Fruit fly (Drosophila melanogaster): ENCODE measurements around the gene CG14273.

CG14273 gene

dm6 chr2L:8385849-8386248, 43.4 kb downstream of the CG14273 start:
- TF ChIP-seq h (optimal IDR thresholded peaks at IDR 0.05) (no peak), ttk (optimal IDR thresholded peaks at IDR 0.05) (no peak), Sin3A (optimal IDR thresholded peaks at IDR 0.05) (no peak), Myc (optimal IDR thresholded peaks at IDR 0.05) (no peak), psq (optimal IDR thresholded peaks at IDR 0.05) (no peak), insv (optimal IDR thresholded peaks at IDR 0.05) (no peak)

dm6 chr2L:8389231-8389630, 46.7 kb downstream of the CG14273 start, which contains the start of gene CG42819:
CG42819 (minus strand) TSS chr2L:8389331.
- TF ChIP-seq insv (optimal IDR thresholded peaks at IDR 0.05) (no peak), ttk (optimal IDR thresholded peaks at IDR 0.05) (no peak), Sin3A (optimal IDR thresholded peaks at IDR 0.05) (no peak), Myc (optimal IDR thresholded peaks at IDR 0.05) (no peak), psq (optimal IDR thresholded peaks at IDR 0.05) (no peak), h (optimal IDR thresholded peaks at IDR 0.05) (no peak)

DNA sequence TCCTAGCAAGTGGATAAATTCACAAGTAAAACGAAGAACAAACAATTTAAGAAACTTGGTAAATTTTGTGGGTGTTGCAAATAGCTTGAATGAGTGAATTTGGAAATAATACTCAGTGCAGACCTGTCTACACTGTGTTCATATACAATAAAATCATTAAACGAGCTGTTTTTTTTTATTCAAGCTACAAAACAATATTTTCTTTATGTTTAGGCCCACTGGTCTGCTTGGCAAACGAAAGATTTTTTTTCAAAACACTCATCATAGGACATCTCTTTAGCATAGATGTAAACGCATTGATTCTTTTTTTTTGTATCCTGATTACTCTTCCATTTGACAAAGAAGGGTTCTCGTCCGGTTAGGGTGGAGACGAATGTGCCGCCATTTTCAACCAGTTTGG, 49.8 kb downstream of the CG14273 start, which contains the start of gene CG42820:
Gene CG42820, minus strand, starts transcription at position 101 of the 400 bp plus-strand sequence.
- TF ChIP-seq Sin3A (optimal IDR thresholded peaks at IDR 0.05) (no peak), Myc (optimal IDR thresholded peaks at IDR 0.05) (no peak), ttk (optimal IDR thresholded peaks at IDR 0.05) (no peak), h (optimal IDR thresholded peaks at IDR 0.05) (no peak), psq (optimal IDR thresholded peaks at IDR 0.05) (no peak), insv (optimal IDR thresholded peaks at IDR 0.05) (no peak)

DNA sequence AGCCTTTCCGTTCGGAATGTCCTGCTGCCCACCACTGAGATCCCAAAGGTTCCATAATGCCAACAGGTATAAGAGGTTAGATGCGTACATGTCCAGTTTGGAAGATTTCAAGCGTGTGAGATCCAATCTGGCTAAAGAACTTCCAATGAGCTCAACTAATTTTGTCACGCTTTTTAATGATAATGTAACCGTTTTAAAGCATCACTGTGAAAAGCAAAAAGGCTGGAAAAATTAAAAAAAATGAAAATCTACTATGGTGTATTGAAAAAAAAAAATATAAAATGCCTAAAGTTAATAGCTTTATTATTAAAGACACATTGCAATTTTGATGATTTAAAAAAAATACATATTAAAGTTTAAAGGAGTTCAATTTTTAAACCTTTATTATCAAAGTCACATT, 50.6 kb downstream of the CG14273 start, which contains the start of gene Acp29AB:
Gene Acp29AB, minus strand, starts transcription at position 101 of the 400 bp plus-strand sequence.
- no peak for TF ChIP-seq insv (optimal IDR thresholded peaks at IDR 0.05)
- no peak for TF ChIP-seq psq (optimal IDR thresholded peaks at IDR 0.05)
- no peak for TF ChIP-seq Sin3A (optimal IDR thresholded peaks at IDR 0.05)
- no peak for TF ChIP-seq ttk (optimal IDR thresholded peaks at IDR 0.05)
- no peak for TF ChIP-seq Myc (optimal IDR thresholded peaks at IDR 0.05)
- no peak for TF ChIP-seq h (optimal IDR thresholded peaks at IDR 0.05)
